Fruit fly (Drosophila melanogaster) whole organism, embryonic: ENCODE results near the gene CG4970.

Experiments used
- Ada2b ChIP-seq: fragments of 200-800 bp; sonication (Bioruptor generic); IDR thresholded peaks from 2 replicates; pipeline ENCODE4 v1.3.6; 2022; ENCODE audit warnings: missing biosample characterization, missing genetic modification characterization
- CG10267 ChIP-seq: fragments of 200-800 bp; sonication (Bioruptor generic); optimal IDR thresholded peaks from 2 replicates; lab custom pipeline; 2018; ENCODE audit warnings: missing biosample characterization, mild to moderate bottlenecking, missing genetic modification characterization, moderate library complexity
- CG10321 ChIP-seq: fragments of 200-800 bp; sonication (Bioruptor generic); IDR thresholded peaks from 2 replicates; pipeline ENCODE4 v1.3.6; 2022; ENCODE audit warnings: missing biosample characterization, missing genetic modification characterization
- CG10565 ChIP-seq: fragments of 200-800 bp; sonication (Bioruptor generic); optimal IDR thresholded peaks from 3 replicates; lab custom pipeline; 2016; ENCODE audit warnings: missing biosample characterization, mild to moderate bottlenecking, missing genetic modification characterization
- CG11398 ChIP-seq: fragments of 200-800 bp; sonication (Bioruptor generic); optimal IDR thresholded peaks from 2 replicates; lab custom pipeline; 2016; ENCODE audit warnings: missing biosample characterization, missing genetic modification characterization
- CG11723 ChIP-seq: fragments of 200-800 bp; sonication (Bioruptor generic); optimal IDR thresholded peaks from 2 replicates; lab custom pipeline; 2017; ENCODE audit warnings: missing biosample characterization, mild to moderate bottlenecking, missing genetic modification characterization
- CG12219 ChIP-seq: fragments of 200-800 bp; sonication (Bioruptor generic); optimal IDR thresholded peaks from 3 replicates; lab custom pipeline; 2018; ENCODE audit warnings: missing biosample characterization, mild to moderate bottlenecking, missing genetic modification characterization
- CG13123 ChIP-seq: fragments of 200-800 bp; sonication (Bioruptor generic); optimal IDR thresholded peaks from 2 replicates; lab custom pipeline; 2016; ENCODE audit warnings: missing biosample characterization, missing genetic modification characterization
- CG14965 ChIP-seq: fragments of 200-800 bp; sonication (Bioruptor generic); optimal IDR thresholded peaks from 2 replicates; lab custom pipeline; 2016; ENCODE audit warnings: missing biosample characterization, missing genetic modification characterization, borderline replicate concordance
- CG16779 ChIP-seq: fragments of 200-800 bp; sonication (Bioruptor generic); IDR thresholded peaks from 2 replicates; pipeline ENCODE4 v1.3.6; 2022; ENCODE audit warnings: missing biosample characterization, missing genetic modification characterization
- CG17361 ChIP-seq: fragments of 200-800 bp; sonication (Bioruptor generic); IDR thresholded peaks from 3 replicates; pipeline ENCODE4 v1.3.6; 2022; ENCODE audit warnings: missing biosample characterization, missing genetic modification characterization
- CG2875 ChIP-seq: fragments of 200-800 bp; sonication (Bioruptor generic); optimal IDR thresholded peaks from 2 replicates; lab custom pipeline; 2017; ENCODE audit warnings: missing biosample characterization, mild to moderate bottlenecking, missing genetic modification characterization, missing genetic modification reagents
- CG32767 ChIP-seq: fragments of 200-800 bp; sonication (Bioruptor generic); IDR thresholded peaks from 2 replicates; pipeline ENCODE4 v1.3.6; 2022; ENCODE audit warnings: missing biosample characterization, missing genetic modification characterization
- CG33557 ChIP-seq: fragments of 200-800 bp; sonication (Bioruptor generic); optimal IDR thresholded peaks from 2 replicates; lab custom pipeline; 2019; ENCODE audit warnings: missing biosample characterization, mild to moderate bottlenecking, missing genetic modification characterization, moderate library complexity
- CG9876 ChIP-seq: fragments of 200-800 bp; sonication (Bioruptor generic); optimal IDR thresholded peaks from 2 replicates; lab custom pipeline; 2016; ENCODE audit warnings: missing biosample characterization, missing genetic modification characterization
- CG9932 ChIP-seq: fragments of 200-800 bp; sonication (Bioruptor generic); IDR thresholded peaks from 2 replicates; pipeline ENCODE4 v1.3.6; 2022; ENCODE audit warnings: missing biosample characterization, missing genetic modification characterization
- D19A ChIP-seq: fragments of 200-800 bp; optimal IDR thresholded peaks from 3 replicates; lab custom pipeline; 2019; ENCODE audit warnings: missing biosample characterization, mild to moderate bottlenecking, missing genetic modification characterization, moderate library complexity
- Dbx ChIP-seq: fragments of 200-800 bp; sonication (Bioruptor generic); IDR thresholded peaks from 3 replicates; pipeline ENCODE4 v1.3.6; 2022; ENCODE audit warnings: missing biosample characterization, missing genetic modification characterization
- Doc2 ChIP-seq: fragments of 200-800 bp; sonication (Bioruptor generic); IDR thresholded peaks from 2 replicates; pipeline ENCODE4 v1.3.6; 2022; ENCODE audit warnings: missing biosample characterization, missing genetic modification characterization
- Doc3 ChIP-seq: fragments of 200-800 bp; sonication (Bioruptor generic); IDR thresholded peaks from 3 replicates; pipeline ENCODE4 v1.3.6; 2022; ENCODE audit warnings: missing biosample characterization, missing genetic modification characterization; ENCODE audit not compliant: partially characterized antibody
- E2f1 ChIP-seq: fragments of 200-800 bp; sonication (Bioruptor generic); IDR thresholded peaks from 2 replicates; pipeline ENCODE4 v1.3.6; 2022; ENCODE audit warnings: missing biosample characterization, missing genetic modification characterization
- Hr51 ChIP-seq, 2 experiments: fragments of 200-800 bp; sonication (Bioruptor generic); optimal IDR thresholded peaks; 2 replicates in 1 of 2; 3 replicates in 1 of 2; lab custom pipeline; 2016 to 2018; ENCODE audit warnings: missing biosample characterization in 2 of 2, missing genetic modification characterization in 2 of 2, mild to moderate bottlenecking in 1 of 2, moderate library complexity in 1 of 2
- Hr78 ChIP-seq, 2 experiments: fragments of 200-800 bp in 1 of 2; fragments of >200 bp in 1 of 2; sonication (Bioruptor generic) in 1 of 2; optimal IDR thresholded peaks; 2 replicates each; lab custom pipeline; 2017 to 2019; ENCODE audit warnings: missing biosample characterization in 2 of 2, missing genetic modification characterization in 2 of 2, mild to moderate bottlenecking in 1 of 2, moderate library complexity in 1 of 2
- Lim3 ChIP-seq: fragments of 200-800 bp; sonication (Bioruptor generic); IDR thresholded peaks from 2 replicates; pipeline ENCODE4 v1.3.6; 2022; ENCODE audit warnings: missing biosample characterization, missing genetic modification characterization
- Oaz ChIP-seq: fragments of 200-800 bp; sonication (Bioruptor generic); IDR thresholded peaks from 2 replicates; pipeline ENCODE4 v1.3.6; 2022; ENCODE audit warnings: missing biosample characterization, missing genetic modification characterization
- Oli ChIP-seq: fragments of 200-800 bp; sonication (Bioruptor generic); optimal IDR thresholded peaks from 2 replicates; lab custom pipeline; 2018; ENCODE audit warnings: missing biosample characterization, mild to moderate bottlenecking, missing genetic modification characterization, moderate library complexity
- Poxn ChIP-seq: fragments of 200-800 bp; sonication (Bioruptor generic); IDR thresholded peaks from 2 replicates; pipeline ENCODE4 v1.3.6; 2022; ENCODE audit warnings: missing biosample characterization, missing genetic modification characterization
- Side ChIP-seq: fragments of 200-800 bp; sonication (Bioruptor generic); optimal IDR thresholded peaks from 2 replicates; lab custom pipeline; 2016; ENCODE audit warnings: missing biosample characterization, missing genetic modification characterization
- Sox102F ChIP-seq: fragments of 200-800 bp; sonication (Bioruptor generic); optimal IDR thresholded peaks from 2 replicates; lab custom pipeline; 2018; ENCODE audit warnings: missing biosample characterization, mild to moderate bottlenecking, missing genetic modification characterization, moderate library complexity
- ac ChIP-seq: fragments of 200-800 bp; sonication (Bioruptor generic); optimal IDR thresholded peaks from 3 replicates; lab custom pipeline; 2017; ENCODE audit warnings: missing biosample characterization, mild to moderate bottlenecking, missing genetic modification characterization
- caup ChIP-seq: fragments of 200-800 bp; sonication (Bioruptor generic); optimal IDR thresholded peaks from 3 replicates; lab custom pipeline; 2017; ENCODE audit warnings: missing biosample characterization, mild to moderate bottlenecking, missing genetic modification characterization, moderate library complexity; ENCODE audit not compliant: severe bottlenecking
- crp ChIP-seq, 2 experiments: fragments of 200-800 bp; sonication (Bioruptor generic); optimal IDR thresholded peaks; 2 replicates in 1 of 2; 3 replicates in 1 of 2; lab custom pipeline; 2017; ENCODE audit warnings: missing biosample characterization in 2 of 2, missing genetic modification characterization in 2 of 2, mild to moderate bottlenecking in 1 of 2, moderate library complexity in 1 of 2
- dimm ChIP-seq: fragments of 200-800 bp; sonication (Bioruptor generic); IDR thresholded peaks from 2 replicates; pipeline ENCODE4 v1.3.6; 2022; ENCODE audit warnings: missing biosample characterization, missing genetic modification characterization
- dysf ChIP-seq: fragments of 200-800 bp; sonication (Bioruptor generic); IDR thresholded peaks from 3 replicates; pipeline ENCODE4 v1.3.6; 2022; ENCODE audit warnings: missing biosample characterization, missing genetic modification characterization
- ems ChIP-seq: fragments of 200-800 bp; sonication (Bioruptor generic); optimal IDR thresholded peaks from 3 replicates; lab custom pipeline; 2016; ENCODE audit warnings: missing biosample characterization, missing genetic modification characterization
- exex ChIP-seq: fragments of 200-800 bp; sonication (Bioruptor generic); optimal IDR thresholded peaks from 4 replicates; lab custom pipeline; 2018; ENCODE audit warnings: missing biosample characterization, mild to moderate bottlenecking, missing genetic modification characterization, moderate library complexity
- ftz-f1 ChIP-seq: fragments of 200-800 bp; sonication (Bioruptor generic); optimal IDR thresholded peaks from 2 replicates; lab custom pipeline; 2016; ENCODE audit warnings: missing biosample characterization, missing genetic modification characterization
- gcm ChIP-seq: fragments of 200-800 bp; sonication (Bioruptor generic); optimal IDR thresholded peaks from 2 replicates; lab custom pipeline; 2019; ENCODE audit warnings: missing biosample characterization, mild to moderate bottlenecking, missing genetic modification characterization, moderate library complexity
- hb ChIP-seq: fragments of 200-800 bp; sonication (Bioruptor generic); IDR thresholded peaks from 3 replicates; pipeline ENCODE4 v1.3.6; 2022; ENCODE audit warnings: missing biosample characterization, missing genetic modification characterization; ENCODE audit not compliant: partially characterized antibody
- insv ChIP-seq, 2 experiments: fragments of 200-800 bp; sonication (Bioruptor generic); optimal IDR thresholded peaks; 3 replicates each; lab custom pipeline; 2016 to 2018; ENCODE audit warnings: missing biosample characterization in 2 of 2, missing genetic modification characterization in 2 of 2
- lab ChIP-seq: fragments of 200-800 bp; sonication (Bioruptor generic); optimal IDR thresholded peaks from 3 replicates; lab custom pipeline; 2017; ENCODE audit warnings: missing biosample characterization, missing genetic modification characterization, mild to moderate bottlenecking, moderate library complexity, missing genetic modification reagents
- luna ChIP-seq: fragments of 200-800 bp; sonication (Bioruptor generic); optimal IDR thresholded peaks from 2 replicates; lab custom pipeline; 2016; ENCODE audit warnings: missing biosample characterization, missing genetic modification characterization
- pfk ChIP-seq: fragments of 200-800 bp; sonication (Bioruptor generic); optimal IDR thresholded peaks from 2 replicates; lab custom pipeline; 2018; ENCODE audit warnings: missing biosample characterization, mild to moderate bottlenecking, missing genetic modification characterization, moderate library complexity
- run ChIP-seq: fragments of 200-800 bp; sonication (Bioruptor generic); optimal IDR thresholded peaks from 3 replicates; lab custom pipeline; 2018; ENCODE audit warnings: missing biosample characterization, mild to moderate bottlenecking, missing genetic modification characterization
- sens ChIP-seq: fragments of 200-800 bp; sonication (Bioruptor generic); peaks from one replicate; lab custom pipeline; 2016; ENCODE audit warnings: missing biosample characterization, missing genetic modification characterization
- sens-2 ChIP-seq: fragments of 200-800 bp; sonication (Bioruptor generic); IDR thresholded peaks from 2 replicates; pipeline ENCODE4 v1.3.6; 2022; ENCODE audit warnings: missing biosample characterization, missing genetic modification characterization
- shn ChIP-seq: fragments of 200-800 bp; sonication (Bioruptor generic); optimal IDR thresholded peaks from 3 replicates; lab custom pipeline; 2016; ENCODE audit warnings: missing biosample characterization, missing genetic modification characterization
- tin ChIP-seq: fragments of 200-800 bp; sonication (Bioruptor generic); optimal IDR thresholded peaks from 3 replicates; lab custom pipeline; 2016; ENCODE audit warnings: missing biosample characterization, missing genetic modification characterization
- ttk ChIP-seq: fragments of 200-800 bp; sonication (Bioruptor generic); IDR thresholded peaks from 2 replicates; pipeline ENCODE4 v2.1.2; 2022; ENCODE audit warnings: missing biosample characterization, missing genetic modification characterization
- twi ChIP-seq: fragments of 200-800 bp; optimal IDR thresholded peaks from 2 replicates; lab custom pipeline; 2019; ENCODE audit warnings: missing biosample characterization, mild to moderate bottlenecking, missing genetic modification characterization, moderate library complexity
- wek ChIP-seq: fragments of 200-800 bp; sonication (Bioruptor generic); optimal IDR thresholded peaks from 3 replicates; lab custom pipeline; 2018; ENCODE audit warnings: missing biosample characterization, mild to moderate bottlenecking, missing genetic modification characterization, moderate library complexity

CG4970 gene

DNA sequence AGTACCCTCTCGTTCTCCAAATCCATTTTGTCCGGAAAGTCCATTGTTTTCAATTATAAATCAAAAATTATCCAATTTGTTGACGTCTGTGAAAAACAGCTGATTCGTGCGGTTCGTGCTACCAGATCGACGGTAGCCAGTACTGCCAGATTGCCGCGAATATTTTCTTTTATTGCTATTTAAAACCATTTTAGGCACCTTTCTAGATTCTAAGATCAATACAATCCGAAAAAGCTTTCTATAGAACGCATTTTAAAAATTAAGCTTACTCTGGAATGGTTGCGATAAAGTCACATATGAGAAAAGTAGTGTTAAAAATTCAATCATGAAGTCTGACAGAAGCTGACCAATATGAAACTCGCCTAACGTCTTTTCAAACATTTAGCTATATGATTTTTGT, 18.4 kb upstream of the CG4970 start, which contains the start of gene Cog8 (continued):
- TF ChIP-seq Oli (peak; percentile 20), insv (GFP tag; optimal IDR thresholded peaks at IDR 0.05; lab: Kevin White, UChicago) (no peak), lab (GFP tag; lab: Kevin White, UChicago) (peak; percentile 13), CG10565 (no peak), ems (peak; percentile 32), D19A (tag; lab: Kevin White, UChicago) (no peak), dysf (GFP tag; lab: Robert Waterston, UW) (no peak; the same call in 2 of the 3 replicates), CG33557 (peak; percentile 17), CG11398 (GFP tag; lab: Kevin White, UChicago) (no peak), CG9932 (GFP tag; lab: Robert Waterston, UW) (peak; percentile 48; the same call in 1 of the 2 replicates), CG32767 (GFP tag; lab: Robert Waterston, UW) (no peak), shn (GFP tag; lab: Kevin White, UChicago) (peak; percentile 61), wek (no peak), CG16779 (no peak), E2f1 (no peak), caup (GFP tag; lab: Kevin White, UChicago) (no peak), Doc3 (GFP tag; lab: Robert Waterston, UW) (no peak), pfk (GFP tag; lab: Kevin White, UChicago) (no peak), twi (peak; percentile 49), exex (tag; lab: Kevin White, UChicago) (no peak), CG13123 (GFP tag; lab: Kevin White, UChicago) (peak; percentile 40), ac (GFP tag; lab: Kevin White, UChicago) (no peak), Ada2b (GFP tag; lab: Robert Waterston, UW) (no peak), luna (peak; percentile 19), CG2875 (GFP tag; lab: Kevin White, UChicago) (no peak), Hr51 (GFP tag; optimal IDR thresholded peaks at IDR 0.05; lab: Kevin White, UChicago) (peak; percentile 52 to 69), CG12219 (GFP tag; lab: Kevin White, UChicago) (no peak), ttk (no peak), tin (peak; percentile 40), CG9876 (GFP tag; lab: Kevin White, UChicago) (peak; percentile 56), dimm (GFP tag; lab: Robert Waterston, UW) (no peak), Hr78 (GFP tag; optimal IDR thresholded peaks at IDR 0.05; lab: Kevin White, UChicago) (no peak), CG11723 (GFP tag; lab: Kevin White, UChicago) (no peak), Oaz (GFP tag; lab: Robert Waterston, UW) (no peak), gcm (GFP tag; lab: Kevin White, UChicago) (no peak), ftz-f1 (GFP tag; lab: Kevin White, UChicago) (no peak), Dbx (GFP tag; lab: Robert Waterston, UW) (no peak), Poxn (GFP tag; lab: Robert Waterston, UW) (no peak), Side (GFP tag; lab: Kevin White, UChicago) (no peak), Sox102F (GFP tag; lab: Kevin White, UChicago) (peak; percentile 47), hb (GFP tag; lab: Robert Waterston, UW) (no peak), CG10267 (tag; lab: Kevin White, UChicago) (peak; percentile 95), sens (GFP tag; lab: Kevin White, UChicago) (peak; percentile 23), CG10321 (GFP tag; lab: Robert Waterston, UW) (no peak), crp (GFP tag; optimal IDR thresholded peaks at IDR 0.05; lab: Kevin White, UChicago) (peak; percentile 97), run (tag; lab: Kevin White, UChicago) (no peak), sens-2 (GFP tag; lab: Robert Waterston, UW) (no peak), CG17361 (GFP tag; lab: Robert Waterston, UW) (peak; percentile 46; the same call in 1 of the 3 replicates), CG14965 (GFP tag; lab: Kevin White, UChicago) (no peak), Doc2 (no peak), Lim3 (no peak)
